Worm (Caenorhabditis elegans): ENCODE results near the gene F36D3.14.

ce11 chrV:16539666-16540065 lies 36.6 kb upstream of the F36D3.14 start:
- TF ChIP-seq ama-1 (optimal IDR thresholded peaks at IDR 0.05) (no peak), tbx-37 (GFP tag; conservative IDR thresholded peaks at IDR 0.05) (no peak), pes-1 (GFP tag; IDR thresholded peaks at IDR 0.05) (no peak), flt-1 (GFP tag; IDR thresholded peaks at IDR 0.05) (no peak), sea-1 (GFP tag; conservative IDR thresholded peaks at IDR 0.05) (no peak), tbx-11 (GFP tag; IDR thresholded peaks at IDR 0.05) (no peak), ceh-13 (GFP tag; optimal IDR thresholded peaks at IDR 0.05) (no peak)
